Worm (Caenorhabditis elegans): ENCODE results near the gene ZC239.17.
A peak's percentile ranks its signal among the peaks of the same experiment; 100 is the strongest.

Gene ZC239.17

DNA sequence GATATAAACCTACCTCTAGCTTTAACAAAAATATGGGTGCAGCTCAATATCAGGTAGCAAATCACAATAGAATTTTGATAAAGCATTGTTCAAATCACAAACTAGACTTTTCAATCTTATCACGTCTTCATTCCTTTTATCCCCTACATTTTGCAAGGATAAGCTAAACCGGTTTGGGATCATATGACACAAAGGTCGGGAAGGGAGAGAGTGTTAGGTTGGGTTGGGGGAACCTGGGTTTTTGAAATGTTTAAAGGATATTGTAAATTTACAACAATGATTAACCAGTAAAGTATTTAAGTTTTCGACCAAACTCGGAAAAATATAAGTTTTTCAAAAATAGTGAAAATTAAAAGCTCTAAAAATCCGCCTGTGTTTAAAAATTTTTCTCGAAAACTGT lies 18.4 kb upstream of the ZC239.17 start, which contains the start of gene C17F4.12:
C17F4.12 (minus strand) TSS at position 101 of the 400 bp plus-strand sequence.
- TF ChIP-seq nhr-23 (tag; optimal IDR thresholded peaks at IDR 0.05) (no peak), ztf-4 (tag; optimal IDR thresholded peaks at IDR 0.05) (no peak), ama-1 (optimal IDR thresholded peaks at IDR 0.05) (no peak), ceh-16 (tag; optimal IDR thresholded peaks at IDR 0.05) (no peak), nhr-21 (tag; optimal IDR thresholded peaks at IDR 0.05) (no peak), nhr-25 (tag; optimal IDR thresholded peaks at IDR 0.05) (no peak), ceh-82 (tag; optimal IDR thresholded peaks at IDR 0.05) (no peak), elt-1 (tag; optimal IDR thresholded peaks at IDR 0.05) (no peak), zag-1 (tag; optimal IDR thresholded peaks at IDR 0.05) (no peak), egl-27 (tag; optimal IDR thresholded peaks at IDR 0.05) (no peak), R02D3.7 (tag; optimal IDR thresholded peaks at IDR 0.05) (no peak), lin-39 (tag; optimal IDR thresholded peaks at IDR 0.05) (no peak), nhr-129 (tag; optimal IDR thresholded peaks at IDR 0.05) (no peak), nhr-237 (tag; optimal IDR thresholded peaks at IDR 0.05) (no peak), alr-1 (tag; optimal IDR thresholded peaks at IDR 0.05) (no peak), Y55F3AM.14 (GFP tag; optimal IDR thresholded peaks at IDR 0.05) (no peak), mbf-1 (tag; optimal IDR thresholded peaks at IDR 0.05) (no peak), nhr-77 (tag; optimal IDR thresholded peaks at IDR 0.05) (no peak)

- TF ChIP-seq crh-2 (tag; optimal IDR thresholded peaks at IDR 0.05) (no peak), nhr-21 (tag; optimal IDR thresholded peaks at IDR 0.05) (peak; percentile 68), gmeb-1 (tag; optimal IDR thresholded peaks at IDR 0.05) (no peak), blmp-1 (tag; optimal IDR thresholded peaks at IDR 0.05; ENCODE audit: insufficient read depth) (peak; percentile 9)
These were observed 16.2 kb upstream of the ZC239.17 start for ce11 chrII:3241842-3242241.

ce11 chrII:3240207-3240606 lies 14.5 kb upstream of the ZC239.17 start, which contains the start of gene C17F4.3:
Gene C17F4.3 (plus strand): TSS chrII:3240507.
- no peak for TF ChIP-seq nhr-21 (tag; optimal IDR thresholded peaks at IDR 0.05)
- TF ChIP-seq mdl-1 (tag; optimal IDR thresholded peaks at IDR 0.05) = no peak
- TF ChIP-seq elt-1 (tag; optimal IDR thresholded peaks at IDR 0.05) = no peak
- no peak for TF ChIP-seq elt-3 (tag; optimal IDR thresholded peaks at IDR 0.05)
- TF ChIP-seq nhr-237 (tag; optimal IDR thresholded peaks at IDR 0.05) = no peak
- TF ChIP-seq sma-3 (GFP tag; optimal IDR thresholded peaks at IDR 0.05) = no peak

DNA sequence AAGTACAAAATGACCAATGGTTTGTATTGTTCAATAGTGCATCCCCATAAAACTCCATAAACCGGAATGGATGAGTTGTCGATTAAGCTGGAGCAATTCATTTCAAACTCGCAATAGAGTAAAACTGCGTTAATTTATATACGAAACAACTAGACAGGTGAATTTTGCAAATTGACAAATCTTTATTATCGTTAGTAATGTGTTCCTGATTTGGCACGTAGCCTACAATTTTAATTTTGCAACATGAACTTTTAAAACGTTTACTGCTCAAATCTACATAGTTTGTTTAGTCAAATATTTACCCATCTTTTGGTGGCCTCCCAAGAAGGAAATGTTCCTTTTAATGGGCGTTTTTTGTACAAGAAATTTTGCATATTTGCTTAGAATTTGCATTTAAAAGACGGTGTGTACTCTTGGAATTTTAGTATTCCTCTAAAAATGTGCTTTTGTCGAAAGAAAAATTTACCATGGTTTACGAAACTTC lies 11.4 kb upstream of the ZC239.17 start, which contains the start of the genes srz-67 and C17F4.11:
srz-67 (minus strand) TSS at position 101 of the 484 bp plus-strand sequence.
C17F4.11 (plus strand) TSS at position 434 of the 484 bp plus-strand sequence.
- TF ChIP-seq mab-5 (tag; optimal IDR thresholded peaks at IDR 0.05) = no peak
- TF ChIP-seq C34F6.9 (tag; optimal IDR thresholded peaks at IDR 0.05) = no peak
- no peak for TF ChIP-seq nhr-237 (tag; optimal IDR thresholded peaks at IDR 0.05)
- TF ChIP-seq snpc-4 (tag; optimal IDR thresholded peaks at IDR 0.05) = no peak
- TF ChIP-seq ceh-16 (tag; optimal IDR thresholded peaks at IDR 0.05) = no peak
- TF ChIP-seq nhr-23 (tag; optimal IDR thresholded peaks at IDR 0.05) = no peak
- no peak for TF ChIP-seq nhr-6 (tag; optimal IDR thresholded peaks at IDR 0.05)
- no peak for TF ChIP-seq lin-39 (tag; optimal IDR thresholded peaks at IDR 0.05)
- no peak for TF ChIP-seq ZK546.5 (tag; optimal IDR thresholded peaks at IDR 0.05)
- no peak for TF ChIP-seq nhr-12 (tag; optimal IDR thresholded peaks at IDR 0.05)
- TF ChIP-seq nhr-10 (tag; optimal IDR thresholded peaks at IDR 0.05) = no peak

DNA sequence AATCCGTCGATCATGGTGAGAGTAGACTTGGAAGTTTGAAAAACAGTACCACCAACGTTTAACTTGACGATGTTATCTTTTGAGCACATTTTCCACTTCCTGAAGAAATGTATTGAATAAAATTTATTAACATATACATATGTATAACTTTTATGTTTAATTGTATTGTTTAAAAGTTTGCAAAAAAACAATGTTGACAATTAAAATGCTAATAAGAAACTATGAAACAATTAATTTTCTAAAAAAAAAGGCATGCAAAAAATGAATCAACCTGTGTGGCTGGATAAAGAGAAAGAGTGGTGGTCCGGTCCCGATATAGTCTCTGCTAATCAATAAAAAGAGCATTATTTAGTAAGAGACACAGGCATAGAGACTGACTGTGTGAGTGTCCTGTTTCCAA lies 9.0 kb upstream of the ZC239.17 start, which contains the start of gene C17F4.8:
C17F4.8 (minus strand) TSS at position 101 of the 400 bp plus-strand sequence.
- no peak for TF ChIP-seq mbf-1 (tag; optimal IDR thresholded peaks at IDR 0.05)
- no peak for TF ChIP-seq lin-13 (GFP tag; optimal IDR thresholded peaks at IDR 0.05)
- no peak for TF ChIP-seq nhr-237 (tag; optimal IDR thresholded peaks at IDR 0.05)
- TF ChIP-seq elt-1 (tag; optimal IDR thresholded peaks at IDR 0.05) = no peak
- no peak for TF ChIP-seq nhr-6 (tag; optimal IDR thresholded peaks at IDR 0.05)
- TF ChIP-seq nhr-23 (tag; optimal IDR thresholded peaks at IDR 0.05) = no peak
- TF ChIP-seq sma-9 (GFP tag; optimal IDR thresholded peaks at IDR 0.05) = no peak
- no peak for TF ChIP-seq sma-9 (tag; optimal IDR thresholded peaks at IDR 0.05)
- TF ChIP-seq sma-3 (GFP tag; optimal IDR thresholded peaks at IDR 0.05) = no peak
- TF ChIP-seq unc-39 (tag; optimal IDR thresholded peaks at IDR 0.05) = no peak
- no peak for TF ChIP-seq mdl-1 (tag; optimal IDR thresholded peaks at IDR 0.05)

Data from whole organism, L2 larva.